Worm (Caenorhabditis elegans): ENCODE measurements around the gene C40H1.7.

C40H1.7 gene

DNA sequence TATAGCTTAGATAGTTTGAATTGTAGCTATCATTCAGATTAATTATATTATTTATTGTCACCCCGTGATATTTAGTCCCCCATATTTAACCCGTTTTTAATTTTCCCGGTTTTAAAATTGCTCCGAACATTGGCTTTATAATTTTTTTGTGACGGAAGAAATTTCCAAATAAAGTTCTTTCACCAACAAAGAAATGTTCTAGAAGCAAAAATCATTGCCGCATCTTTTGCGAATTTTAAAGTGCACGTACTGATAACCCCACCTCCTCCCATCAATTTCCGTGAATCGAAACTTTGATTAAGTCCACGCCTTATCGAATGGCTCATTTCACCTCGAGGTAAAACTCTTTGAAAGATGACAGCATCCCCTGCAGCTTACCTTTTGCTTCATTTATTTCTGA lies at the start of gene C40H1.7:
Gene C40H1.7 (plus strand): TSS at position 301 of the 400 bp plus-strand sequence.
- TF ChIP-seq lim-6 (tag; optimal IDR thresholded peaks at IDR 0.05), result no peak
- no peak for TF ChIP-seq pat-9 (tag; optimal IDR thresholded peaks at IDR 0.05)
- TF ChIP-seq ceh-9 (tag; optimal IDR thresholded peaks at IDR 0.05), result no peak
- TF ChIP-seq C38D4.7 (GFP tag; optimal IDR thresholded peaks at IDR 0.05), result no peak
- no peak for TF ChIP-seq sox-2 (GFP tag; IDR thresholded peaks at IDR 0.05)
- TF ChIP-seq rnt-1 (tag; optimal IDR thresholded peaks at IDR 0.05), result no peak
- no peak for TF ChIP-seq lin-11 (tag; optimal IDR thresholded peaks at IDR 0.05)
- TF ChIP-seq ceh-24 (tag; optimal IDR thresholded peaks at IDR 0.05), result no peak
- no peak for TF ChIP-seq madf-2 (tag; optimal IDR thresholded peaks at IDR 0.05)

- TF ChIP-seq fkh-10 (GFP tag; optimal IDR thresholded peaks at IDR 0.05) (no peak), sdc-2 (tag; optimal IDR thresholded peaks at IDR 0.05) (no peak), sox-2 (GFP tag; IDR thresholded peaks at IDR 0.05) (no peak), ref-2 (tag; optimal IDR thresholded peaks at IDR 0.05) (no peak), T23F11.4 (GFP tag; optimal IDR thresholded peaks at IDR 0.05) (no peak), madf-2 (tag; optimal IDR thresholded peaks at IDR 0.05) (no peak), ceh-2 (tag; optimal IDR thresholded peaks at IDR 0.05) (no peak), nfya-1 (tag; optimal IDR thresholded peaks at IDR 0.05) (no peak), hlh-6 (tag; optimal IDR thresholded peaks at IDR 0.05) (no peak), sox-4 (tag; optimal IDR thresholded peaks at IDR 0.05) (no peak), ceh-14 (tag; optimal IDR thresholded peaks at IDR 0.05) (no peak), ceh-30 (tag; optimal IDR thresholded peaks at IDR 0.05) (no peak), hlh-30 (tag; optimal IDR thresholded peaks at IDR 0.05; ENCODE audit: insufficient read depth) (no peak)
These were observed 47.0 kb upstream of the C40H1.7 start for ce11 chrIII:9277803-9278202.

DNA sequence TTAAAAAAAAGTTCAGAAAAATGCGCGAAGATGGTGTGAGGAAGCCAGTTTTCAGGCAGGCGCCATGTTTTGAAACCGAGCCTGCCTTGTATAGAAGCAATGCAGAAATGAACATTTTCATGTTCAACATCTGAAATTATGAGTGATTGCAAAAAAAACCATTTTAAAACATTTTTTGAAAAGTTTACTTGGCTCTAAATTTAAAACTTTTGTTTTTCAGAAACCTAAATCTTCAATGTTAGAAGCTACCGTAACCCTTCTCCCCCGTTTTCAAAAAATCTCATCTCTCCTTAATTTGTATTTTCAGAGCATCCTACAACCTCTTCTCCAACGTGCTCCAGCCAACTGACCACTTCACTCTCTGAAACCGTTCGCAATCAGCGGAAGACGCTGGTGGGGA lies 43.3 kb upstream of the C40H1.7 start, which contains the start of gene fozi-1:
Gene fozi-1 (plus strand): TSS at position 301 of the 400 bp plus-strand sequence.
- TF ChIP-seq sdc-2 (tag; optimal IDR thresholded peaks at IDR 0.05), result no peak
- no peak for TF ChIP-seq tbx-2 (tag; optimal IDR thresholded peaks at IDR 0.05)
- TF ChIP-seq ceh-24 (tag; optimal IDR thresholded peaks at IDR 0.05), result no peak
- no peak for TF ChIP-seq C38D4.7 (GFP tag; optimal IDR thresholded peaks at IDR 0.05)

DNA sequence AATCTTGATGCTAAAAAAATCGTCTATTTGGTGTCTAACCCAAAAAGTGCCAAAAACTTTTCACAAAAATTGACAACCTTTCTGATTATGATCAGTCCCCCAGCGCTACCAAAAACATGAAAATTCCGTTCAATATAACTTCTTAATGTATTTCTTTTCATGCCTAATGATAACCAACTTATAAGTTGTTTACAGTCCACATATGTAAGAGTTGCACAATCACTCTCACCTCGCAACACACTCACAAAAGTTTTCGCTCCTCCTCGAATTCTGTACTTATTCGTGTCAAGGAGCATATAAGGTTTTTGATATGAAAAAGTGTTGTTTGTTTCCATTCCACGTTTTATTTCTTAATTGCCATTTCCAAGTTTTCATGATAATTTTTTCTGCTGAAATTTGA lies 36.3 kb upstream of the C40H1.7 start:
- no peak for TF ChIP-seq nhr-11 (tag; optimal IDR thresholded peaks at IDR 0.05)

- no peak for TF ChIP-seq F13H6.1 (tag; optimal IDR thresholded peaks at IDR 0.05)
- no peak for TF ChIP-seq ttx-3 (tag; optimal IDR thresholded peaks at IDR 0.05)
These were observed 35.0 kb upstream of the C40H1.7 start for ce11 chrIII:9289815-9290214.

DNA sequence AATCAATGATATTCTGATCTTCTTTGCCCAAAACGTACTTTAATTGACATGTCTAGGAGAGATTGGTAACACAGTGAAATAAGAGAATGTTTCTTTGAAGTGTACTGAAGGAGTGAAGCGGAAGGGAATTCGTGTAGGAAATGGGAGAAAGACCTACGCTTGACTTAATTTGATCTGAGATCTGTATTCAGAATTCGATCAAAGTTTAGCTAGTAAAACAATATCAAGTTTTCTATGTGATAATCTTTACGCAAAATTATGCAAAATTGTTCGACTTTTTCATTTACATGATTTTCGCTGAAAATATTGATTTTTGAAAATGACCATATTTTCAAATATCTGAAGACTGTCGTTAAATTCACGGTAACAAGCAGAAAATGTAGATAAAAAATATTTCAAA lies 27.5 kb upstream of the C40H1.7 start, which contains the start of gene K01B6.4:
Gene K01B6.4 (minus strand): TSS at position 101 of the 400 bp plus-strand sequence.
- TF ChIP-seq ceh-19 (GFP tag; optimal IDR thresholded peaks at IDR 0.05) (no peak), lin-11 (tag; optimal IDR thresholded peaks at IDR 0.05) (no peak), ceh-18 (tag; optimal IDR thresholded peaks at IDR 0.05) (no peak), unc-86 (tag; optimal IDR thresholded peaks at IDR 0.05) (no peak), hlh-15 (tag; optimal IDR thresholded peaks at IDR 0.05) (no peak), unc-42 (tag; optimal IDR thresholded peaks at IDR 0.05) (no peak), fax-1 (tag; optimal IDR thresholded peaks at IDR 0.05) (no peak), ceh-45 (GFP tag; IDR thresholded peaks at IDR 0.05) (no peak), K09A11.1 (tag; optimal IDR thresholded peaks at IDR 0.05; ENCODE audit: insufficient read depth) (no peak), sdc-2 (tag; optimal IDR thresholded peaks at IDR 0.05) (no peak), tbx-7 (tag; optimal IDR thresholded peaks at IDR 0.05) (no peak), unc-55 (GFP tag; optimal IDR thresholded peaks at IDR 0.05) (no peak)

Data from whole organism, late embryonic.